Fruit fly (Drosophila melanogaster) whole organism, adult: Measurements from ENCODE around the gene snz.

ENCODE experiments used
- CG11617 ChIP-seq: fragments of 200-800 bp; sonication (Bioruptor generic); optimal IDR thresholded peaks from 2 replicates; lab custom pipeline; 2017; ENCODE audit warnings: mild to moderate bottlenecking, missing biosample characterization, missing genetic modification reagents, missing genetic modification characterization
- CG1620 ChIP-seq: fragments of 200-800 bp; sonication (Bioruptor generic); optimal IDR thresholded peaks from 2 replicates; lab custom pipeline; 2016; ENCODE audit warnings: missing biosample characterization, missing genetic modification characterization
- CG33017 ChIP-seq: fragments of 200-800 bp; sonication (Bioruptor generic); optimal IDR thresholded peaks from 2 replicates; lab custom pipeline; 2018; ENCODE audit warnings: missing biosample characterization, mild to moderate bottlenecking, missing genetic modification characterization, moderate library complexity
- CG5204 ChIP-seq: fragments of 200-800 bp; sonication (Bioruptor generic); optimal IDR thresholded peaks from 2 replicates; lab custom pipeline; 2016; ENCODE audit warnings: missing biosample characterization, missing genetic modification characterization
- CG7101 ChIP-seq: fragments of 200-800 bp; sonication (Bioruptor generic); optimal IDR thresholded peaks from 2 replicates; lab custom pipeline; 2018; ENCODE audit warnings: missing biosample characterization, mild to moderate bottlenecking, missing genetic modification characterization, moderate library complexity
- Clk ChIP-seq: fragments of 200-800 bp; sonication (Bioruptor generic); optimal IDR thresholded peaks from 2 replicates; lab custom pipeline; 2017; ENCODE audit warnings: missing biosample characterization, missing genetic modification characterization
- cnc ChIP-seq, 2 experiments: fragments of >200 bp; optimal IDR thresholded peaks; 2 replicates each; lab custom pipeline; 2017
- pad ChIP-seq: fragments of 200-800 bp; sonication (Bioruptor generic); optimal IDR thresholded peaks from 3 replicates; lab custom pipeline; 2017; ENCODE audit warnings: missing biosample characterization, missing genetic modification characterization, mild to moderate bottlenecking, moderate library complexity, missing genetic modification reagents

DNA sequence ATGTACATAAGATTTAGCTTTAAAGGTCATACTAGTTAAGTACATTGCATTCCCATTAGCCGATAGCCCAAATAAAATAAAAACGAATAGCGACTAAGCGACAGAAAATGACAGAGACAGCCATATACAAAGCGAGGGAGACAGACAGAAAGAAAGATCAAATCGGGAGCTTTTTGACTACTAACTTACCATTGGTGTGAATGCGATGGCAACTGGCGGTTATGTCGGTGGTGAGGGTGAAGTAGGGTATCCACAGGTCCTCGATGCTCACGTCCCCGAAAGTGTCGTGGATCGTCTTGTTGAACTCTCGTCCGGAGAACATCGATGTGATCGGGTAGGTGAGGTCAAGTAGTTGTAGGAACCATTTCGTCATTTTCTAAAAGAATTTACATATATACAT lies 49.1 kb downstream of the snz start:
- no peak for TF ChIP-seq CG7101 (tag; lab: Kevin White, UChicago)
- TF ChIP-seq CG5204 (GFP tag; lab: Kevin White, UChicago) = no peak
- TF ChIP-seq pad (GFP tag; lab: Kevin White, UChicago) = no peak
- no peak for TF ChIP-seq cnc (optimal IDR thresholded peaks at IDR 0.05; lab: Kevin White, UChicago)
- no peak for TF ChIP-seq CG1620 (GFP tag; lab: Kevin White, UChicago)
- no peak for TF ChIP-seq Clk
- no peak for TF ChIP-seq CG33017
- TF ChIP-seq CG11617 (GFP tag; lab: Kevin White, UChicago) = no peak
